ENCODE assay signal across 5 worm cellular contexts in the genomic region with DNA sequence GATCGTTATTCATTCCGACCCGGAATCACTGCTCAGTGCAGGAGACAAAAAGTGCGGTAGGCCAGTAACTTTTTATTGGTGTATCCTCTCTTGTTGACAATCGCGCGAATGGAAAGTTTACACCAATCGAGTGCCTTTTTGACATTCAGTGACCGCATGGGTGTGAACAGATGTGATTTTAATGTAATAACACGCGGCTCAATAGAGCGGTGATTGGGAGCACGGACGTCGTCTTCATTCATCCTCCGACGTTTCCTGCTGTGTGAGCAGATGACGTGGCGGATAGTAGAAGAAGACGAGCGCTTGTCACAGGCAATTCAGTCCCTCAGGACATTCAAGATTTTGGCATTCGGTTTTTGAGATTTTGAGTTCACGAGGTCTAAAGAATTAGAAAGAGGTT.
TF ChIP-seq lines count a peak whose summit lies in the region.

No protein-coding gene starts in this region.

TF ChIP-seq in whole organism, L1 larva, 84 proteins besides CTCF, POLR2A, EP300 and RAD21 (continues in another document):
- TF ChIP-seq ceh-8 (GFP tag; optimal IDR thresholded peaks at IDR 0.05; lab: Kevin White, UChicago) (no peak), hlh-4 (tag; optimal IDR thresholded peaks at IDR 0.05; lab: Kevin White, UChicago) (no peak), efl-1 (optimal IDR thresholded peaks at IDR 0.05; lab: Kevin White, UChicago) (no peak), efl-1 (GFP tag; optimal IDR thresholded peaks at IDR 0.05 in 1 of 2; lab: Kevin White, UChicago) (no peak), tlp-1 (tag; optimal IDR thresholded peaks at IDR 0.05; lab: Kevin White, UChicago) (no peak), Y116A8C.19 (tag; optimal IDR thresholded peaks at IDR 0.05; lab: Kevin White, UChicago; ENCODE audit: borderline replicate concordance) (no peak), isw-1 (GFP tag; IDR thresholded peaks at IDR 0.05; lab: Robert Waterston, UW) (no peak), ceh-90 (tag; optimal IDR thresholded peaks at IDR 0.05; lab: Kevin White, UChicago) (no peak), nhr-85 (tag; lab: Kevin White, UChicago) (no peak), aha-1 (tag; optimal IDR thresholded peaks at IDR 0.05; lab: Kevin White, UChicago) (no peak), efl-3 (GFP tag; optimal IDR thresholded peaks at IDR 0.05; lab: Kevin White, UChicago) (no peak), unc-130 (tag; optimal IDR thresholded peaks at IDR 0.05; lab: Kevin White, UChicago) (no peak), ama-1 (optimal IDR thresholded peaks at IDR 0.05; lab: Kevin White, UChicago) (no peak), elt-3 (tag; optimal IDR thresholded peaks at IDR 0.05; lab: Kevin White, UChicago) (no peak), fkh-4 (tag; optimal IDR thresholded peaks at IDR 0.05; lab: Kevin White, UChicago; ENCODE audit: borderline replicate concordance) (no peak), lin-14 (GFP tag; optimal IDR thresholded peaks at IDR 0.05; lab: Kevin White, UChicago) (peak; percentile 5), fkh-10 (GFP tag; optimal IDR thresholded peaks at IDR 0.05; lab: Kevin White, UChicago) (peak; percentile 56), unc-98 (GFP tag; IDR thresholded peaks at IDR 0.05; lab: Robert Waterston, UW) (no peak)

TF ChIP-seq in whole organism, L3 larva, 47 proteins besides CTCF, POLR2A, EP300 and RAD21:
- peak; percentile 15 for TF ChIP-seq lsy-12 (tag; optimal IDR thresholded peaks at IDR 0.05; lab: Kevin White, UChicago)
- TF ChIP-seq eor-1 (tag; optimal IDR thresholded peaks at IDR 0.05; lab: Kevin White, UChicago), result no peak
- TF ChIP-seq sea-2 (GFP tag; optimal IDR thresholded peaks at IDR 0.05; lab: Kevin White, UChicago), result no peak
- no peak for TF ChIP-seq skn-1 (tag; optimal IDR thresholded peaks at IDR 0.05; lab: Kevin White, UChicago)
- peak; percentile 26 for TF ChIP-seq lin-39 (tag; optimal IDR thresholded peaks at IDR 0.05; lab: Kevin White, UChicago)
- TF ChIP-seq elt-2 (tag; optimal IDR thresholded peaks at IDR 0.05; lab: Kevin White, UChicago), result no peak

TF ChIP-seq in whole organism, L4 larva, 104 proteins besides CTCF, POLR2A, EP300 and RAD21:
- no peak for TF ChIP-seq F10B5.3 (tag; optimal IDR thresholded peaks at IDR 0.05; lab: Kevin White, UChicago)
- no peak for TF ChIP-seq aly-2 (tag; optimal IDR thresholded peaks at IDR 0.05; lab: Kevin White, UChicago)
- no peak for TF ChIP-seq nhr-6 (tag; optimal IDR thresholded peaks at IDR 0.05; lab: Kevin White, UChicago)
- TF ChIP-seq nhr-77 (tag; optimal IDR thresholded peaks at IDR 0.05; lab: Kevin White, UChicago), result no peak
- no peak for TF ChIP-seq Y5F2A.4 (GFP tag; optimal IDR thresholded peaks at IDR 0.05; lab: Kevin White, UChicago)
- no peak for TF ChIP-seq lir-3 (tag; optimal IDR thresholded peaks at IDR 0.05; lab: Kevin White, UChicago)
- TF ChIP-seq ces-1 (GFP tag; optimal IDR thresholded peaks at IDR 0.05; lab: Kevin White, UChicago), result peak; percentile 7
- peak; percentile 48 for TF ChIP-seq aha-1 (tag; lab: Kevin White, UChicago)
- TF ChIP-seq unc-130 (GFP tag; optimal IDR thresholded peaks at IDR 0.05; lab: Kevin White, UChicago), result no peak
- no peak for TF ChIP-seq fos-1 (tag; optimal IDR thresholded peaks at IDR 0.05; lab: Kevin White, UChicago)
- peak in 1 of 2 experiments; percentile 16 for TF ChIP-seq unc-62 (GFP tag; optimal IDR thresholded peaks at IDR 0.05 in 1 of 2; lab: Kevin White, UChicago)
- no peak for TF ChIP-seq unc-62 (tag; optimal IDR thresholded peaks at IDR 0.05; lab: Kevin White, UChicago)
- TF ChIP-seq nhr-11 (tag; optimal IDR thresholded peaks at IDR 0.05; lab: Kevin White, UChicago), result no peak
- no peak for TF ChIP-seq unc-39 (tag; optimal IDR thresholded peaks at IDR 0.05; lab: Kevin White, UChicago)
- TF ChIP-seq egl-27 (tag; optimal IDR thresholded peaks at IDR 0.05; lab: Kevin White, UChicago), result no peak
- no peak for TF ChIP-seq ceh-28 (tag; optimal IDR thresholded peaks at IDR 0.05; lab: Kevin White, UChicago)

TF ChIP-seq in whole organism, late embryonic, 69 proteins besides CTCF, POLR2A, EP300 and RAD21:
- TF ChIP-seq nfya-1 (tag; optimal IDR thresholded peaks at IDR 0.05; lab: Kevin White, UChicago) (peak; percentile 24), ztf-16 (tag; optimal IDR thresholded peaks at IDR 0.05; lab: Kevin White, UChicago) (no peak), pag-3 (tag; optimal IDR thresholded peaks at IDR 0.05; lab: Kevin White, UChicago; ENCODE audit: borderline replicate concordance) (no peak), ceh-30 (tag; optimal IDR thresholded peaks at IDR 0.05; lab: Kevin White, UChicago) (no peak), ceh-22 (tag; optimal IDR thresholded peaks at IDR 0.05; lab: Kevin White, UChicago) (no peak), ceh-45 (GFP tag; IDR thresholded peaks at IDR 0.05; lab: Robert Waterston, UW) (no peak), unc-42 (tag; optimal IDR thresholded peaks at IDR 0.05; lab: Kevin White, UChicago) (peak; percentile 65), ref-2 (tag; optimal IDR thresholded peaks at IDR 0.05; lab: Kevin White, UChicago) (peak; percentile 14), C38D4.7 (GFP tag; optimal IDR thresholded peaks at IDR 0.05; lab: Kevin White, UChicago) (no peak)

TF ChIP-seq in whole organism, mixed stage, embryonic, 35 proteins besides CTCF, POLR2A, EP300 and RAD21:
- TF ChIP-seq ces-1 (GFP tag; optimal IDR thresholded peaks at IDR 0.05; lab: Kevin White, UChicago), result peak; percentile 80
- peak; percentile 55 for TF ChIP-seq nhr-2 (tag; optimal IDR thresholded peaks at IDR 0.05; lab: Kevin White, UChicago)
- no peak for TF ChIP-seq ceh-43 (GFP tag; optimal IDR thresholded peaks at IDR 0.05; lab: Kevin White, UChicago)
- peak; percentile 15 for TF ChIP-seq hlh-1 (tag; optimal IDR thresholded peaks at IDR 0.05; lab: Kevin White, UChicago)
- peak; percentile 61 for TF ChIP-seq cnd-1 (tag; optimal IDR thresholded peaks at IDR 0.05; lab: Kevin White, UChicago)
- TF ChIP-seq pha-4 (tag; optimal IDR thresholded peaks at IDR 0.05; lab: Kevin White, UChicago), result peak; percentile 13
- peak; percentile 12 for TF ChIP-seq ztf-11 (tag; optimal IDR thresholded peaks at IDR 0.05; lab: Kevin White, UChicago)
- no peak for TF ChIP-seq unc-39 (tag; optimal IDR thresholded peaks at IDR 0.05; lab: Kevin White, UChicago)
